Fruit fly (Drosophila melanogaster): ENCODE data around the gene mdy.

Gene mdy

dm6 chr2L:16819714-16820113, 3.3 kb downstream of the mdy start (continued):
- TF ChIP-seq CG2202 (tag; optimal IDR thresholded peaks at IDR 0.05) (no peak), ewg (GFP tag; optimal IDR thresholded peaks at IDR 0.05) (no peak), Eip74EF (GFP tag; optimal IDR thresholded peaks at IDR 0.05) (peak in 1 of 2 experiments; percentile 37), lov (optimal IDR thresholded peaks at IDR 0.05) (no peak), lov (GFP tag; IDR thresholded peaks at IDR 0.05) (no peak), Bdp1 (GFP tag; optimal IDR thresholded peaks at IDR 0.05) (no peak), D19B (GFP tag; optimal IDR thresholded peaks at IDR 0.05) (no peak), Dip3 (GFP tag; optimal IDR thresholded peaks at IDR 0.05) (no peak), Myb (GFP tag; optimal IDR thresholded peaks at IDR 0.05) (no peak), slp2 (GFP tag; optimal IDR thresholded peaks at IDR 0.05) (no peak), BEAF-32 (GFP tag; optimal IDR thresholded peaks at IDR 0.05) (no peak), B-H2 (GFP tag; optimal IDR thresholded peaks at IDR 0.05) (peak; percentile 77), dimm (GFP tag; IDR thresholded peaks at IDR 0.05) (no peak), CG4707 (GFP tag; optimal IDR thresholded peaks at IDR 0.05) (no peak), ERR (GFP tag; optimal IDR thresholded peaks at IDR 0.05) (no peak), rib (GFP tag; IDR thresholded peaks at IDR 0.05) (no peak), Dfd (GFP tag; optimal IDR thresholded peaks at IDR 0.05) (no peak), CG10366 (GFP tag; IDR thresholded peaks at IDR 0.05) (no peak), Nf-YA (GFP tag; IDR thresholded peaks at IDR 0.05) (no peak), maf-S (GFP tag; optimal IDR thresholded peaks at IDR 0.05) (no peak), cas (GFP tag; IDR thresholded peaks at IDR 0.05) (no peak), esg (GFP tag; conservative IDR thresholded peaks at IDR 0.05) (no peak), CG3065 (GFP tag; optimal IDR thresholded peaks at IDR 0.05) (no peak), Aef1 (GFP tag; IDR thresholded peaks at IDR 0.05) (no peak), ttk (GFP tag; IDR thresholded peaks at IDR 0.05) (no peak), Nf-YB (GFP tag; optimal IDR thresholded peaks at IDR 0.05) (peak; percentile 36), sna (GFP tag; IDR thresholded peaks at IDR 0.05; ENCODE audit: partially characterized antibody) (no peak), amos (GFP tag; IDR thresholded peaks at IDR 0.05; ENCODE audit: partially characterized antibody) (no peak), CG17612 (GFP tag; IDR thresholded peaks at IDR 0.05) (no peak), vfl (GFP tag; optimal IDR thresholded peaks at IDR 0.05) (no peak), hkb (optimal IDR thresholded peaks at IDR 0.05) (no peak), hkb (GFP tag; IDR thresholded peaks at IDR 0.05) (no peak), CG5953 (GFP tag; IDR thresholded peaks at IDR 0.05) (no peak), NC2α (GFP tag; optimal IDR thresholded peaks at IDR 0.05) (no peak), wor (GFP tag; IDR thresholded peaks at IDR 0.05) (no peak), Ets65A (GFP tag) (no peak), Sry-δ (GFP tag; optimal IDR thresholded peaks at IDR 0.05) (no peak), dm (GFP tag; optimal IDR thresholded peaks at IDR 0.05) (no peak), CG30431 (GFP tag; optimal IDR thresholded peaks at IDR 0.05) (no peak), ato (GFP tag; IDR thresholded peaks at IDR 0.05; ENCODE audit: partially characterized antibody) (no peak), vvl (GFP tag; IDR thresholded peaks at IDR 0.05) (no peak), Dip2 (GFP tag; IDR thresholded peaks at IDR 0.05) (no peak), wdn (GFP tag; IDR thresholded peaks at IDR 0.05) (no peak), CG15601 (tag; optimal IDR thresholded peaks at IDR 0.05) (peak; percentile 12), Rfx (GFP tag; IDR thresholded peaks at IDR 0.05) (no peak), CG7987 (GFP tag; optimal IDR thresholded peaks at IDR 0.05) (no peak), CG2120 (GFP tag; optimal IDR thresholded peaks at IDR 0.05) (no peak), CG3838 (GFP tag; optimal IDR thresholded peaks at IDR 0.05) (no peak), trem (tag; optimal IDR thresholded peaks at IDR 0.05) (no peak), CG8924 (tag; optimal IDR thresholded peaks at IDR 0.05) (peak; percentile 20), CG33213 (GFP tag; optimal IDR thresholded peaks at IDR 0.05) (no peak), unc-4 (GFP tag; IDR thresholded peaks at IDR 0.05; ENCODE audit: partially characterized antibody) (no peak), GATAe (GFP tag; conservative IDR thresholded peaks at IDR 0.05) (peak; percentile 59), jigr1 (GFP tag; IDR thresholded peaks at IDR 0.05) (no peak)
